1 fruit fly cellular context compared by ENCODE assay signal in the genomic region with DNA sequence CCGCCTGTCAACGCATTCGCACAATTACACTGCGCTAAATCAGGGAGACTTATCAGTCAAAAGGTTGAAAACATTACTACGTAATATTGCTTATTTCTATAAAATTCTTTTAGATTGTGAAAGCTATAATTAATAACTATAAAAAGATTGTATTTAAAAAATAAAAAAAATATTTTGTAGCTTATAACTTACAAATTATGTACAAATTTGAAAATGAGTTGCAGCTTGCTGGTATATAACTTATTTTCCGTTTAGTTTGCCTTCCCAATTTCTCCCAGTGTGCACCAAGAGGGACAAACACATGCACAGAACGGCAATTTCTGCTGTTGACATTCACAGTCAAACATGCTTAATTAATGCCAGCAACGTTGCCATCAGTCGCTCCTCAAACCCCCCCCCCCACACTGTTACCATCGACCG.
TF ChIP-seq lines count a peak whose summit lies in the region.

No protein-coding gene starts in this region.

TF ChIP-seq in whole organism, embryonic, 481 proteins besides CTCF, POLR2A, EP300 and RAD21 (continued from another document):
- TF ChIP-seq seq (GFP tag; IDR thresholded peaks at IDR 0.05; lab: Robert Waterston, UW) (peak; percentile 44; the same call in 1 of the 2 replicates), Gsc (GFP tag; IDR thresholded peaks at IDR 0.05; lab: Robert Waterston, UW) (0 out of 2 replicates have a peak, but pooled peaks have one; percentile 28), cad (GFP tag; optimal IDR thresholded peaks at IDR 0.05; lab: Kevin White, UChicago) (no peak), Mrtf (GFP tag; IDR thresholded peaks at IDR 0.05; lab: Robert Waterston, UW) (no peak), toy (GFP tag; IDR thresholded peaks at IDR 0.05; lab: Robert Waterston, UW) (peak; percentile 42; the same call in 1 of the 2 replicates), Ets97D (GFP tag; optimal IDR thresholded peaks at IDR 0.05; lab: Kevin White, UChicago) (no peak), CG6765 (GFP tag; optimal IDR thresholded peaks at IDR 0.05; lab: Kevin White, UChicago) (peak; percentile 71), Ada2b (GFP tag; IDR thresholded peaks at IDR 0.05; lab: Robert Waterston, UW) (no peak; the same call in none of the 2 replicates), dan (GFP tag; IDR thresholded peaks at IDR 0.05; lab: Robert Waterston, UW) (no peak), bcd (GFP tag; optimal IDR thresholded peaks at IDR 0.05; lab: Kevin White, UChicago) (peak; percentile 76), CG17912 (GFP tag; optimal IDR thresholded peaks at IDR 0.05; lab: Kevin White, UChicago) (no peak), CG6689 (GFP tag; IDR thresholded peaks at IDR 0.05; lab: Robert Waterston, UW) (peak; percentile 75), crp (GFP tag; optimal IDR thresholded peaks at IDR 0.05; lab: Kevin White, UChicago) (no peak), D19B (GFP tag; optimal IDR thresholded peaks at IDR 0.05; lab: Kevin White, UChicago) (peak; percentile 45), CG3163 (GFP tag; optimal IDR thresholded peaks at IDR 0.05; lab: Kevin White, UChicago) (no peak), so (GFP tag; IDR thresholded peaks at IDR 0.05; lab: Robert Waterston, UW) (0 out of 3 replicates have a peak, but pooled peaks have one; percentile 58), CG6175 (GFP tag; IDR thresholded peaks at IDR 0.05; lab: Robert Waterston, UW) (no peak), CHES-1-like (GFP tag; optimal IDR thresholded peaks at IDR 0.05; lab: Kevin White, UChicago) (no peak), trh (GFP tag; optimal IDR thresholded peaks at IDR 0.05; lab: Kevin White, UChicago) (no peak), Dll (GFP tag; IDR thresholded peaks at IDR 0.05; lab: Robert Waterston, UW; ENCODE audit: partially characterized antibody) (no peak), pan (optimal IDR thresholded peaks at IDR 0.05; lab: Kevin White, UChicago) (no peak), pan (GFP tag; optimal IDR thresholded peaks at IDR 0.05 in 1 of 2, IDR thresholded peaks at IDR 0.05 in 1 of 2) (peak in 1 of 2 experiments; percentile 51), chn (GFP tag; optimal IDR thresholded peaks at IDR 0.05; lab: Kevin White, UChicago) (no peak), pzg (GFP tag; optimal IDR thresholded peaks at IDR 0.05; lab: Kevin White, UChicago) (no peak), Stat92E (GFP tag; optimal IDR thresholded peaks at IDR 0.05; lab: Kevin White, UChicago) (no peak), Gug (GFP tag; IDR thresholded peaks at IDR 0.05; lab: Robert Waterston, UW) (0 out of 4 replicates have a peak, but pooled peaks have one; percentile 33), CG7372 (GFP tag; IDR thresholded peaks at IDR 0.05; lab: Robert Waterston, UW) (peak; percentile 44), CG12219 (GFP tag; optimal IDR thresholded peaks at IDR 0.05; lab: Kevin White, UChicago) (peak; percentile 4), CG1792 (GFP tag; optimal IDR thresholded peaks at IDR 0.05; lab: Kevin White, UChicago) (no peak), chm (GFP tag; IDR thresholded peaks at IDR 0.05; lab: Robert Waterston, UW) (no peak), CG10543 (GFP tag; optimal IDR thresholded peaks at IDR 0.05; lab: Kevin White, UChicago) (peak; percentile 56), pros (GFP tag; optimal IDR thresholded peaks at IDR 0.05; lab: Kevin White, UChicago) (no peak), CrebB (tag; optimal IDR thresholded peaks at IDR 0.05; lab: Kevin White, UChicago) (no peak), CG4617 (GFP tag; optimal IDR thresholded peaks at IDR 0.05; lab: Kevin White, UChicago; ENCODE audit: borderline replicate concordance) (no peak), CG15011 (GFP tag; optimal IDR thresholded peaks at IDR 0.05; lab: Kevin White, UChicago) (peak; percentile 69), PHDP (tag; optimal IDR thresholded peaks at IDR 0.05; lab: Kevin White, UChicago) (peak; percentile 77), lbe (GFP tag; optimal IDR thresholded peaks at IDR 0.05; lab: Kevin White, UChicago) (peak; percentile 76), Doc2 (GFP tag; IDR thresholded peaks at IDR 0.05; lab: Robert Waterston, UW) (no peak), tup (GFP tag; optimal IDR thresholded peaks at IDR 0.05; lab: Kevin White, UChicago) (no peak), Six4 (GFP tag; optimal IDR thresholded peaks at IDR 0.05; lab: Kevin White, UChicago) (peak; percentile 40), CG13624 (GFP tag; optimal IDR thresholded peaks at IDR 0.05; lab: Kevin White, UChicago) (no peak), YL-1 (GFP tag; optimal IDR thresholded peaks at IDR 0.05; lab: Kevin White, UChicago) (no peak), CG17829 (tag; optimal IDR thresholded peaks at IDR 0.05; lab: Kevin White, UChicago) (peak; percentile 84), kah (GFP tag; optimal IDR thresholded peaks at IDR 0.05; lab: Kevin White, UChicago) (peak; percentile 27), CG7928 (GFP tag; optimal IDR thresholded peaks at IDR 0.05; lab: Kevin White, UChicago) (no peak), nmo (GFP tag; optimal IDR thresholded peaks at IDR 0.05; lab: Kevin White, UChicago) (peak; percentile 74), B-H2 (GFP tag; optimal IDR thresholded peaks at IDR 0.05; lab: Kevin White, UChicago) (no peak), ssp (GFP tag; IDR thresholded peaks at IDR 0.05; lab: Robert Waterston, UW) (peak; percentile 37; the same call in 1 of the 2 replicates), CG3847 (GFP tag; IDR thresholded peaks at IDR 0.05; lab: Robert Waterston, UW) (peak; percentile 38), CG16815 (GFP tag; optimal IDR thresholded peaks at IDR 0.05; lab: Kevin White, UChicago) (peak; percentile 39), emc (GFP tag; optimal IDR thresholded peaks at IDR 0.05; lab: Kevin White, UChicago) (no peak), ATbp (GFP tag; optimal IDR thresholded peaks at IDR 0.05; lab: Kevin White, UChicago) (peak; percentile 75), pb (GFP tag; optimal IDR thresholded peaks at IDR 0.05; lab: Kevin White, UChicago) (no peak), CG15514 (GFP tag; optimal IDR thresholded peaks at IDR 0.05; lab: Kevin White, UChicago) (peak; percentile 62), Dbx (GFP tag; IDR thresholded peaks at IDR 0.05; lab: Robert Waterston, UW) (peak; percentile 66; the same call in 2 of the 3 replicates), CG2712 (tag; optimal IDR thresholded peaks at IDR 0.05; lab: Kevin White, UChicago) (peak; percentile 88), Chrac-16 (GFP tag; optimal IDR thresholded peaks at IDR 0.05; lab: Kevin White, UChicago) (peak; percentile 12), gfzf (GFP tag; optimal IDR thresholded peaks at IDR 0.05; lab: Kevin White, UChicago) (no peak), CG17359 (tag; optimal IDR thresholded peaks at IDR 0.05; lab: Kevin White, UChicago) (peak; percentile 75), lilli (GFP tag; optimal IDR thresholded peaks at IDR 0.05; lab: Kevin White, UChicago) (peak; percentile 18), fu2 (GFP tag; optimal IDR thresholded peaks at IDR 0.05; lab: Kevin White, UChicago) (no peak), Sry-β (GFP tag; optimal IDR thresholded peaks at IDR 0.05; lab: Kevin White, UChicago) (no peak), CG14860 (GFP tag; IDR thresholded peaks at IDR 0.05; lab: Robert Waterston, UW; ENCODE audit: partially characterized antibody) (no peak), CG4328 (GFP tag; optimal IDR thresholded peaks at IDR 0.05; lab: Kevin White, UChicago) (peak; percentile 9), CG5245 (GFP tag; optimal IDR thresholded peaks at IDR 0.05; lab: Kevin White, UChicago) (peak; percentile 49), peb (GFP tag; IDR thresholded peaks at IDR 0.05; lab: Robert Waterston, UW) (no peak), CG34422 (GFP tag; IDR thresholded peaks at IDR 0.05; lab: Robert Waterston, UW) (0 out of 3 replicates have a peak, but pooled peaks have one; percentile 21), nerfin-1 (tag; optimal IDR thresholded peaks at IDR 0.05; lab: Kevin White, UChicago) (peak; percentile 57), Lim3 (GFP tag; IDR thresholded peaks at IDR 0.05; lab: Robert Waterston, UW) (no peak), CG17328 (GFP tag; IDR thresholded peaks at IDR 0.05; lab: Robert Waterston, UW) (peak; percentile 59), cg (GFP tag; optimal IDR thresholded peaks at IDR 0.05; lab: Kevin White, UChicago) (no peak), exex (tag; optimal IDR thresholded peaks at IDR 0.05; lab: Kevin White, UChicago) (peak; percentile 14), danr (GFP tag; IDR thresholded peaks at IDR 0.05; lab: Robert Waterston, UW) (peak; percentile 68; the same call in 1 of the 2 replicates), chif (GFP tag; optimal IDR thresholded peaks at IDR 0.05; lab: Kevin White, UChicago) (peak in 1 of 2 experiments; percentile 1), esg (GFP tag; conservative IDR thresholded peaks at IDR 0.05; lab: Robert Waterston, UW) (peak; percentile 59), CG1529 (GFP tag; optimal IDR thresholded peaks at IDR 0.05; lab: Kevin White, UChicago) (peak; percentile 41), H2.0 (GFP tag; IDR thresholded peaks at IDR 0.05; lab: Robert Waterston, UW) (0 out of 2 replicates have a peak, but pooled peaks have one; percentile 7), sd (tag; optimal IDR thresholded peaks at IDR 0.05; lab: Kevin White, UChicago) (peak; percentile 22), trem (tag; optimal IDR thresholded peaks at IDR 0.05; lab: Kevin White, UChicago) (peak; percentile 41), CG34224 (GFP tag; IDR thresholded peaks at IDR 0.05; lab: Robert Waterston, UW; ENCODE audit: partially characterized antibody) (no peak), hbn (GFP tag; IDR thresholded peaks at IDR 0.05; lab: Robert Waterston, UW; ENCODE audit: partially characterized antibody) (no peak), Drgx (GFP tag; IDR thresholded peaks at IDR 0.05; lab: Robert Waterston, UW) (peak; percentile 86), CG10209 (GFP tag; optimal IDR thresholded peaks at IDR 0.05; lab: Kevin White, UChicago) (peak; percentile 56), CG2889 (GFP tag; IDR thresholded peaks at IDR 0.05; lab: Robert Waterston, UW) (no peak), NfI (GFP tag; optimal IDR thresholded peaks at IDR 0.05; lab: Kevin White, UChicago) (peak; percentile 44), sim (GFP tag; IDR thresholded peaks at IDR 0.05; lab: Robert Waterston, UW) (peak; percentile 18; the same call in 1 of the 2 replicates), ap (GFP tag; IDR thresholded peaks at IDR 0.05; lab: Robert Waterston, UW) (peak; percentile 36; the same call in 1 of the 2 replicates), Xrp1 (GFP tag; IDR thresholded peaks at IDR 0.05; lab: Robert Waterston, UW) (peak; percentile 71; the same call in 1 of the 2 replicates), CG12299 (tag; optimal IDR thresholded peaks at IDR 0.05; lab: Kevin White, UChicago) (peak; percentile 32), CG32767 (GFP tag; IDR thresholded peaks at IDR 0.05; lab: Robert Waterston, UW) (no peak), cato (GFP tag; optimal IDR thresholded peaks at IDR 0.05; lab: Kevin White, UChicago; ENCODE audit: borderline replicate concordance) (peak; percentile 28), Sry-δ (GFP tag; optimal IDR thresholded peaks at IDR 0.05; lab: Kevin White, UChicago) (no peak), slp2 (GFP tag; optimal IDR thresholded peaks at IDR 0.05; lab: Kevin White, UChicago) (no peak), jigr1 (GFP tag; IDR thresholded peaks at IDR 0.05; lab: Robert Waterston, UW) (0 out of 3 replicates have a peak, but pooled peaks have one; percentile 28), CG2199 (GFP tag; IDR thresholded peaks at IDR 0.05; lab: Robert Waterston, UW) (no peak), twi (tag; optimal IDR thresholded peaks at IDR 0.05; lab: Kevin White, UChicago) (peak; percentile 21), CG1603 (tag; optimal IDR thresholded peaks at IDR 0.05; lab: Kevin White, UChicago) (no peak), CG2129 (GFP tag; IDR thresholded peaks at IDR 0.05; lab: Robert Waterston, UW; ENCODE audit: partially characterized antibody) (no peak), lmd (GFP tag; IDR thresholded peaks at IDR 0.05; lab: Robert Waterston, UW) (peak; percentile 70), CG9437 (GFP tag; optimal IDR thresholded peaks at IDR 0.05; lab: Kevin White, UChicago) (peak; percentile 55), E2f2 (GFP tag; IDR thresholded peaks at IDR 0.05; lab: Robert Waterston, UW) (no peak; the same call in 1 of the 2 replicates), CG11093 (GFP tag; IDR thresholded peaks at IDR 0.05; lab: Robert Waterston, UW) (0 out of 3 replicates have a peak, but pooled peaks have one; percentile 42), CG4360 (GFP tag; IDR thresholded peaks at IDR 0.05; lab: Robert Waterston, UW) (no peak), CG1602 (GFP tag; optimal IDR thresholded peaks at IDR 0.05; lab: Kevin White, UChicago) (peak; percentile 18), Fer2 (tag; optimal IDR thresholded peaks at IDR 0.05; lab: Kevin White, UChicago) (peak; percentile 70), Taf1 (GFP tag; IDR thresholded peaks at IDR 0.05; lab: Robert Waterston, UW) (peak; percentile 68), mirr (GFP tag; optimal IDR thresholded peaks at IDR 0.05; lab: Kevin White, UChicago) (peak; percentile 17), B-H1 (GFP tag; IDR thresholded peaks at IDR 0.05; lab: Robert Waterston, UW) (peak; percentile 62; the same call in 2 of the 3 replicates), CG15269 (tag; optimal IDR thresholded peaks at IDR 0.05; lab: Kevin White, UChicago) (peak; percentile 67), sob (GFP tag; IDR thresholded peaks at IDR 0.05; lab: Robert Waterston, UW) (peak; percentile 61), unpg (GFP tag; optimal IDR thresholded peaks at IDR 0.05; lab: Kevin White, UChicago) (peak; percentile 78), pnt (GFP tag; optimal IDR thresholded peaks at IDR 0.05; lab: Kevin White, UChicago) (no peak), CG17802 (tag; optimal IDR thresholded peaks at IDR 0.05; lab: Kevin White, UChicago) (peak; percentile 25), CG11723 (GFP tag; optimal IDR thresholded peaks at IDR 0.05; lab: Kevin White, UChicago) (no peak), Nf-YB (GFP tag; optimal IDR thresholded peaks at IDR 0.05; lab: Kevin White, UChicago) (peak; percentile 24), CG18619 (GFP tag; optimal IDR thresholded peaks at IDR 0.05; lab: Kevin White, UChicago) (peak; percentile 67), Xbp1 (GFP tag; optimal IDR thresholded peaks at IDR 0.05; lab: Kevin White, UChicago) (peak; percentile 57), CG2678 (tag; optimal IDR thresholded peaks at IDR 0.05; lab: Kevin White, UChicago) (peak; percentile 89), zfh2 (GFP tag; optimal IDR thresholded peaks at IDR 0.05; lab: Kevin White, UChicago) (no peak), lab (GFP tag; optimal IDR thresholded peaks at IDR 0.05; lab: Kevin White, UChicago) (peak; percentile 90), CG2202 (tag; optimal IDR thresholded peaks at IDR 0.05; lab: Kevin White, UChicago) (no peak), Nf-YC (tag; optimal IDR thresholded peaks at IDR 0.05; lab: Kevin White, UChicago) (peak; percentile 48), Rx (GFP tag; IDR thresholded peaks at IDR 0.05; lab: Robert Waterston, UW) (no peak), onecut (GFP tag; IDR thresholded peaks at IDR 0.05; lab: Robert Waterston, UW) (no peak)
TF ChIP-seq in whole organism, embryonic: peak in this region for 238.
